Worm (Caenorhabditis elegans): ENCODE results near the gene C47A4.3.

- TF ChIP-seq ama-1 (optimal IDR thresholded peaks at IDR 0.05) (no peak), sdz-12 (GFP tag; optimal IDR thresholded peaks at IDR 0.05) (no peak), dmd-6 (GFP tag; IDR thresholded peaks at IDR 0.05) (no peak), ces-1 (GFP tag; optimal IDR thresholded peaks at IDR 0.05) (no peak), nhr-77 (tag; optimal IDR thresholded peaks at IDR 0.05) (no peak), skn-1 (tag; optimal IDR thresholded peaks at IDR 0.05) (no peak), egl-43 (GFP tag; IDR thresholded peaks at IDR 0.05) (no peak), lin-15B (tag; optimal IDR thresholded peaks at IDR 0.05) (no peak), ceh-28 (tag; optimal IDR thresholded peaks at IDR 0.05) (no peak), saeg-2 (GFP tag; IDR thresholded peaks at IDR 0.05) (no peak), ZK337.2 (GFP tag; IDR thresholded peaks at IDR 0.05) (no peak), daf-12 (tag; optimal IDR thresholded peaks at IDR 0.05) (no peak), pha-4 (GFP tag; IDR thresholded peaks at IDR 0.05) (no peak), pha-4 (tag; optimal IDR thresholded peaks at IDR 0.05) (no peak), fkh-10 (GFP tag; optimal IDR thresholded peaks at IDR 0.05) (no peak)
Measured at ce11 chrIV:13776745-13777144, 34.6 kb upstream of the C47A4.3 start.

Measured in whole organism, L4 larva.